Worm (Caenorhabditis elegans): ENCODE measurements around the gene C07G3.15.

The C07G3.15 gene

DNA sequence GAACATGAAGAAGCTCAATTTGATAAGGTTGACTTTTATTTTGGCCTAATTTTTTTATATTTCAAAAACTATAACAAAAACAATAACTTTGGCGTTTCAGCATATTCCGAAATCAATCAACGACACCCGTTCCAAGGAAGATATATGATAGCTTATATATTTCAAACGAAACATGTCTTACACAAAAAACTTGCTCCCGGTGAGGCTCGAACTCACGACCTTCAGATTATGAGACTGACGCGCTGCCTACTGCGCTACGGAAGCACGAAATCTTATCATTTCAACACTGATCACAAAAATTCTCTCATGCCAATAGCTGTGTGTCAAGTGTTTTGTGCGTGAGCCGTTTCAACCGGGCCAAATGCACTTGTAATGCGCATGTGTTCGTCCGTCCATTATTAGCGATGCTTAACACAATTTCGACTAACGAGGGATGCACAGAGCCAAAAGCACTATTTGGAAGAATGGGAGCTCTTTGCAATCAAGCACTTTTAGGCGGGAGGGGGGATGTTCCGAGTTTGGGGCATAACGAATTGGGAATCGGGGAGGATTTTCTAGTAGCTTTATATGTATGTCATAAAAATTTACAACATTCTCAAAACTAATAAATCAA lies 41.5 kb downstream of the C07G3.15 start:
- TF ChIP-seq F33H1.4 (GFP tag; IDR thresholded peaks at IDR 0.05) (no peak), zfh-2 (GFP tag; conservative IDR thresholded peaks at IDR 0.05) (no peak), die-1 (tag; optimal IDR thresholded peaks at IDR 0.05) (peak; percentile 43), ceh-58 (GFP tag; IDR thresholded peaks at IDR 0.05) (no peak), nfyb-1 (GFP tag; IDR thresholded peaks at IDR 0.05) (0 out of 2 replicates have a peak, but pooled peaks have one; percentile 56), chd-7 (tag; optimal IDR thresholded peaks at IDR 0.05) (no peak), ama-1 (optimal IDR thresholded peaks at IDR 0.05) (no peak), ama-1 (GFP tag; optimal IDR thresholded peaks at IDR 0.05) (peak in 1 of 2 experiments; percentile 40), rpc-1 (optimal IDR thresholded peaks at IDR 0.05) (peak; percentile 77), rpc-1 (tag; optimal IDR thresholded peaks at IDR 0.05) (peak; percentile 82), sea-2 (GFP tag; IDR thresholded peaks at IDR 0.05) (no peak), rec-8 (tag; optimal IDR thresholded peaks at IDR 0.05) (peak; percentile 44 to 65), snpc-4 (GFP tag; optimal IDR thresholded peaks at IDR 0.05) (no peak), snpc-4 (tag; optimal IDR thresholded peaks at IDR 0.05) (peak in 1 of 4 experiments; percentile 7), lin-54 (GFP tag; optimal IDR thresholded peaks at IDR 0.05) (peak; percentile 9), B0261.1 (tag; optimal IDR thresholded peaks at IDR 0.05) (peak; percentile 64), nhr-90 (tag; optimal IDR thresholded peaks at IDR 0.05) (peak; percentile 53), lag-1 (GFP tag; IDR thresholded peaks at IDR 0.05) (no peak), lin-26 (GFP tag; IDR thresholded peaks at IDR 0.05) (peak; percentile 82), somi-1 (GFP tag; optimal IDR thresholded peaks at IDR 0.05) (no peak), nhr-27 (tag; optimal IDR thresholded peaks at IDR 0.05) (no peak), madf-10 (tag; optimal IDR thresholded peaks at IDR 0.05) (peak; percentile 31), egrh-3 (GFP tag; IDR thresholded peaks at IDR 0.05) (no peak), B0336.3 (GFP tag; IDR thresholded peaks at IDR 0.05) (no peak), tbp1 (GFP tag; optimal IDR thresholded peaks at IDR 0.05) (peak; percentile 84), mxl-1 (tag; optimal IDR thresholded peaks at IDR 0.05) (peak; percentile 44), madf-6 (GFP tag; IDR thresholded peaks at IDR 0.05) (no peak), nfya-2 (GFP tag; IDR thresholded peaks at IDR 0.05) (no peak), fkh-3 (tag; optimal IDR thresholded peaks at IDR 0.05) (no peak), egl-44 (GFP tag; IDR thresholded peaks at IDR 0.05) (no peak), hmg-1.2 (GFP tag; IDR thresholded peaks at IDR 0.05) (peak; percentile 10; the same call in 1 of the 2 replicates), repo-1 (tag; optimal IDR thresholded peaks at IDR 0.05) (no peak), dox-1 (GFP tag; IDR thresholded peaks at IDR 0.05) (no peak), Y56A3A.18 (GFP tag; IDR thresholded peaks at IDR 0.05) (0 out of 2 replicates have a peak, but pooled peaks have one; percentile 21), snpc-3.4 (tag; optimal IDR thresholded peaks at IDR 0.05) (peak; percentile 37), bed-2 (GFP tag; IDR thresholded peaks at IDR 0.05) (no peak), D2030.7 (GFP tag; IDR thresholded peaks at IDR 0.05) (peak; percentile 10; the same call in 1 of the 2 replicates), F57A8.1 (GFP tag; optimal IDR thresholded peaks at IDR 0.05) (no peak), K11D2.4 (GFP tag; IDR thresholded peaks at IDR 0.05) (no peak), dpl-1 (GFP tag; optimal IDR thresholded peaks at IDR 0.05) (no peak)

- TF ChIP-seq ztf-28 (GFP tag; IDR thresholded peaks at IDR 0.05) (no peak), lir-1 (GFP tag; conservative IDR thresholded peaks at IDR 0.05) (no peak), unc-62 (GFP tag; optimal IDR thresholded peaks at IDR 0.05) (no peak), Y53F4B.3 (GFP tag; IDR thresholded peaks at IDR 0.05) (no peak), Y79H2A.3 (GFP tag; conservative IDR thresholded peaks at IDR 0.05) (no peak), Y53G8AR.9 (GFP tag; conservative IDR thresholded peaks at IDR 0.05) (no peak), zim-3 (tag; optimal IDR thresholded peaks at IDR 0.05) (no peak)
These were observed 42.2 kb downstream of the C07G3.15 start for ce11 chrV:3454620-3455019.

All from whole organism, young adult.